Worm (Caenorhabditis elegans) whole organism, dauer: Measurements from ENCODE around the gene gsto-1.

Source experiments
- unc-62 ChIP-seq: sonication (generic microtip); optimal IDR thresholded peaks from 2 replicates; lab custom pipeline; 2017; ENCODE audit warnings: missing biosample characterization, missing genetic modification reagents, missing genetic modification characterization

Gene gsto-1

DNA sequence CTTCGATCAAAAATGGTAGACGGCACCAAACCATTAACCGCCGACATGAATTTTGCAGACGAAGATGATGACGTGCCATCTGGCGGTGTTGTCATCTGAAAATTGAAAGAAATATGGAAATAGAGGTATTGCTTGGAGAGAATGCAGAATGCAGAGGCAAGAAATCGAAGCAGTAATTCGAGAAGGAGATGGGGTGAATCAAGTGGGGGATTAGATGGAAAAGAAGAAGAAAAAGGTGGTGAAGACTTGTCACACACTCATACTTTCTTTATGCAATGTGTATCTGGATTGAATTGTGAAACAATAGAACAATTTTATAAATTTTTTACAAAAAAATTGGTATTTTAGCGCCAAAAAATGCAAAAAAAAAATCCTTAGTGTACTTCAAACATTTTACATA, 22.0 kb downstream of the gsto-1 start, which contains the start of gene tag-250:
Gene tag-250 (minus strand): TSS at position 101 of the 400 bp plus-strand sequence.
- no peak for TF ChIP-seq unc-62

DNA sequence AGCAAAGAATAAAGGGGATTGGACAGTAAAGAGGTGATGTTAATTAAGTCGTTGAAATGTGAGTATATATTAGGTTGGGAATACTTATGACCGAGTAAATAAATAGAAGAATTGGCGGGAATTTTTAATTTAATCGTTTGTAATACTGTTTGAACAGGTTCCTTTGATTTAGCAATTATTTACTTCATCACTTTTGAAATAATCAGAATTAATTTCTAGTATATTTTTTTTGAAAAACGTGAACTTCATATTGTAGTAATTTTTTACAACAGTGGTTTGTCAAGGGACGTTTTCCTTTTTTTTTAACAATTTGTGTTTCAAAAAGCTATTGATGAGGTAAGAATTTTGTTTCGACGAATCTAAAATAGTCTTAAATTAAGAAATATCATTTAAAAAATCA, 24.6 kb downstream of the gsto-1 start, which contains the start of gene C29E4.17:
Gene C29E4.17 (plus strand): TSS at position 301 of the 400 bp plus-strand sequence.
- TF ChIP-seq unc-62 = no peak

DNA sequence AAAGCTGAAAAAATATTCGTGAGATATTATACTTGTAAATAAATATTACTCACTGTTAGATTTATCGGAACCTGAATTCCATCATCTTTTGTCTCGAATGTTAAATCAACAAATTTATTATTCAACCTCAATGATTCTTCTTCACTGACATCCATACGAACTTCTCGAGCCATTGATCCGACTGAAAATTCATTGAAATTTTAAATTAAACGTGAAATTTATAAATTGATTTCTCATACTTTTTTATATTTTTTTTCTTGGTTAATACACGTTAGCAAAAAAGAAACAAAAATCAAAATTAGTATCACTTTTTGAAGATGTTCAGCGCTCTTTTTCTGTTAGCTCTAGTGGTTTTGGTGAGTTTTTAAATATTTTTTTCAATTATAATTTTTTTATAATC, 27.0 kb downstream of the gsto-1 start, which contains the start of gene C29E4.14:
Gene C29E4.14 (plus strand): TSS at position 301 of the 400 bp plus-strand sequence.
- TF ChIP-seq unc-62 = no peak

DNA sequence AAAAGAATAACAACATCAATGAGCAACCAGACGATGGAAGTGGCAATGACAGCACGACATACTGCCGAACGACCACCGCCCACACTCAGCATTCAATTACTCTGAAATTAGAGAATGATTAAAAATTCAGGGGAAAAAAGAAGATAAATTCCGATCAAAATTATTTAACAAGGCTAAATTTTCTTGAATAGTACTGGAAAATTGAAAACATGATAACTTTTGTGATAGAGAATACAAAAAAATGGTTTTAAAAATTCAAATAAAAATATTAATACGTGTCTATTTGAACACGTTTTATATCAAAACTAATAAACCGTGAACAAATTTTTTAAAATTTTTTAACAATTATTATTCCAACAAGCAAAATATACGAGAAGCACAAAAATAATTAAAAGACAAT, 29.2 kb downstream of the gsto-1 start, which contains the start of gene gly-3:
Gene gly-3 (minus strand): TSS at position 101 of the 400 bp plus-strand sequence.
- no peak for TF ChIP-seq unc-62

DNA sequence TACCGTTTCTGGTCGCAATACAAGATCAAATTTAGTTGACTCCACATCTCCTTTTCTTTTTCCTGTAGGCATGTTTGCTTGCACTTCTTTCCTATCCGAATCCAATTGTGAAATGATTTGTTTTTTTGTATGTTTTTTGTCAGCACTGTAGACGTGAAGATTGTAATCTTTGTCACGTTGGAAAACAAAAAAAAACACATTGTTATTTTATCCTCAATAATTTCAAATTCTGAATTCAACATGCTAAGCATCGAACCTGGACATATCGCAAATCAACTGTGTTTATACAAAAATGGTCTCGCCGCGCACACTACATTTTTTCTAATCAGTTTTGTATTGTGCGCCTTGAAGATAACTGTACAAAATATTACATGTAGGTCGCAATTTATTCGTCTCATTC, 33.3 kb downstream of the gsto-1 start, which contains the start of gene ZK688.12:
Gene ZK688.12 (minus strand): TSS at position 101 of the 400 bp plus-strand sequence.
- TF ChIP-seq unc-62 = no peak

DNA sequence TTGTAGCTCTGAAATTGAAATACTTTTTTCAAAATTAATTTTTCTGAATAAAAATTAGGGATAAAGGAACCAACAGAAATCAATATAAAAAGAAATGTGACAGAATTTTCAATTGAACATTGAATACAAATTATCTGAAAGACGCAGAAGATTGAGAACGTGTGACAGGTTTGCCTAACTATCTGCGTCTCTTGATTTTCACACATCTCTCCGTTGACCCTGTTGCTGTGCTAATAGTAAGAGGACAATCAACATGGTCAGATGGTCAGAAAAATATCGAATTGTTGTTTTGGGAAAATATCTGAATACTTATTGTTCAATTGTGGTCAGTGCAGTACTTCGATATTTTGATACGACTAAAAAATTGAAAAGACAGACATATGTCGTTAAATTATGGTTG, 35.2 kb downstream of the gsto-1 start, which contains the start of gene ZK688.7:
Gene ZK688.7 (minus strand): TSS at position 14 of the 400 bp plus-strand sequence.
- no peak for TF ChIP-seq unc-62

DNA sequence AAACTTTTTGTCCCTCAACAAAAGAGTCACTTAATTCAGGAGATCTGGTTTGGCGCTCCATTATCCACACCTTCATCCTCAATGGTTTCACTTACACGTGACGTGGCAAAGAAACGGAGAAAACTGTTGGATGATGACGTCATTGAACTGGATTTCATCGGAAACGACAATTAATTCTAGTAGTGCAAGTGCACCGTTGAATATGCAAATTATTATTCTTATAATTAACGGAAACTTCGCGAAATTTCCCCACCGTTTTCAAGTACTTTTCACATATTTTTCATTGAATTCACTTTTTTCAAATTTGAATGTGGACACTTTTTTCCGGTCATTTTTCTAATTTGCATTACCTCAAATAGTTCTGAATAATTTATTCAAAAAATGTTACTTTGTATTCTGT, 37.6 kb downstream of the gsto-1 start, which contains the start of gene ZK688.1:
Gene ZK688.1 (plus strand): TSS at position 301 of the 400 bp plus-strand sequence.
- TF ChIP-seq unc-62 = no peak

DNA sequence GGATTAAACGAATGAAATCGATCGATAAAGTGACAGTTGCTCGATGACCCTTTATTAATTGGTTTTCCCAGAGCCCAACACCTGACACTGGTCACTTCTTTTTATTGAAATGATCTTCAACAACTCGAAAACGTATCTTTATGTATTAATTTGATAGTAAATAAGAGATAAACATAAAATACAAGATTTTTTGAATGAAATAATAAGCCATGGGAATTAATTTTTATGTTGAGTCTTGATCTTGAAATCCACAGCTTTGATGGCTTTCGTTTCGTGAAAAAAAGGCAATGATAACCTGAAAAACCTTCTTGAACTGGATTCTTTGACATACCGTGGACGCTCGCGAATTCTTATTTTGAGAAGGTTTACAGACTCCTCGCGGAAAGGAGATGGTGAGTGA, 39.3 kb downstream of the gsto-1 start, which contains the start of gene pcp-5:
Gene pcp-5 (minus strand): TSS at position 101 of the 400 bp plus-strand sequence.
- TF ChIP-seq unc-62 = no peak

DNA sequence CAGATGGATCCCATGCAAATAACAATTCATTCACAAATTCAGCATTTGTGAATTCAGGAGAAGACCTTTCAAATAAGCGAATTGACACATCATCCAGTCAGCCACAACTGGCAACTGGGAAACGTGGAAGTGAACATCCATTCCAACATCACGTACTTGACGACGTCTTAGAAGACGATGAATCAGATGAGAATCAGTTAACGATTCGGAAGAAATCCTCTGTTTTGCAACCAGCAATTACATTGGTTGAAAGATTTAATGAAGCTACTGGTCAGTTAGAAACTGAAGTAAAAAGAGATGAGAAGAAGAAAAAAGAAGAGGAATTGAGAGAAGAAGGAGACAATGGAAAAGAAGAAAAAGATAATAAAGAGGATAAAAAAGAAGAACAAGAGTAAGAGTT, 43.4 kb downstream of the gsto-1 start:
- TF ChIP-seq unc-62 = no peak

DNA sequence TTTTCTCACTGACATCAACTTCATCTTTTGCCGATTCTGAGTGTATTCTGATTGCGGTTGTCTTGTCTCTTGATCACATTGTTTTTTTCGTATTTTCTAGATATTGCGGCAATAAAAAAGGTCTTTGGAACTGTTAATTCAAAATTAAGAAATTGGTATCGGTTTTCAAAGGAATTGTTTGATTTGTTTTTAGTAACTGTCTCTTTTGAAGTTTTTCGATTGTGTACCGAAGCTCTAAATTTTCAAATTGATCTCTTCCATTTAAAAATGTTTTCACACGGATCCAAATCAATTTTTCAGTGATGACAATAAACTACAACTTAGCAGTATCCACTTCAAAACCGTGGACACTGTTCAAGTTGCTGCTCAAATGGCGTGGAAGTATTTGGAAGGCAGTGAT, 46.1 kb downstream of the gsto-1 start, which contains the start of gene best-24:
Gene best-24 (plus strand): TSS at position 301 of the 400 bp plus-strand sequence.
- no peak for TF ChIP-seq unc-62

DNA sequence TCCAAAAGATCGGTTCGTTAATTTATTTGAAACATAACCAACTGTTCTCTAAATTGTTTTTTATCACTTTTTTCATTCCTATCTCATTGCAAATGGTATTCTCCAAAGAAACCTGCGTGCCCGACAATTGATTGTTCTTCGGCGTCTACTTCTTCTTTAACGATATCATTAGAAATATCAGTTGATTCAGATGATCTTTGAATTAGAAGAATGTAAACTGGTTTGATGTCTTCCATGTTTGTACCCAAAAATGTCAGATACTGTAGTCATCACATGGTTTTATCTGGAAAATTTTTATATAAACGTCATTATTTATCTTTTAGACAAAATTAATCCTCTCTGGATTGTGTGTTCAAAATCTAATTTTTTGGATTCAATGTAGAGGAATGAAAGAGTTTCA, 49.1 kb downstream of the gsto-1 start:
- TF ChIP-seq unc-62 = no peak

DNA sequence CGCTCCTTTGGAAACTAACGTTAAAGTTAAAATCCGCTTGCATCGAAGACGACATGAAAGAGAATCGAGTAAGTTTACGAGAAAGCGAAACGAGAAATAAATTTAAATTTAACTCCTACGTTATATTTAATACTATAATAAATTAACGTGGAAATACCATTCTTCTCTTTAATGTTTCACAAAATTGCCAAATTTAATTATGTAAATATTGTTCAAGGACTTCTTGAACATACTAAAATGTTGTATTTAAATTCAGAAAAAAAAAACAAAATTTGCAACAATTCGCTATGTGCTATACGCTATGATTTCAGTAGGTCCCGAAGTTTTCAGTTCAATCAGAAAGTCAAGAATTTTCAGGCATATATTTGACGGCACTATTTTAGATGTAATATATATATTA, 49.9 kb downstream of the gsto-1 start, which contains the start of gene ZK688.10:
Gene ZK688.10 (minus strand): TSS at position 101 of the 400 bp plus-strand sequence.
- no peak for TF ChIP-seq unc-62
